Worm (Caenorhabditis elegans): ENCODE data around the gene T23D5.3.
A peak's percentile ranks its signal among the peaks of the same experiment; 100 is the strongest.

T23D5.3 gene

ce11 chrV:15767385-15767784 lies 33.9 kb upstream of the T23D5.3 start (continued):
- peak; percentile 68; the same call in 1 of the 2 replicates for TF ChIP-seq ceh-44 (GFP tag; IDR thresholded peaks at IDR 0.05)
- peak; percentile 78; the same call in 1 of the 2 replicates for TF ChIP-seq Y75B8A.6 (GFP tag; IDR thresholded peaks at IDR 0.05)
- peak; percentile 86 for TF ChIP-seq snpc-1.2 (GFP tag; IDR thresholded peaks at IDR 0.05)
- TF ChIP-seq saeg-2 (GFP tag; IDR thresholded peaks at IDR 0.05): peak; percentile 68; the same call in 1 of the 2 replicates
- peak; percentile 55 for TF ChIP-seq set-16 (GFP tag; IDR thresholded peaks at IDR 0.05)

ce11 chrV:15766122-15766594 lies 32.7 kb upstream of the T23D5.3 start, which contains the start of the genes haf-3 and F57A10.2:
haf-3 (minus strand) TSS chrV:15766172.
F57A10.2 (plus strand) TSS chrV:15766575.
- TF ChIP-seq nhr-77 (tag; optimal IDR thresholded peaks at IDR 0.05) (peak; percentile 90), Y75B8A.6 (GFP tag; IDR thresholded peaks at IDR 0.05) (no peak), arid-1 (GFP tag; conservative IDR thresholded peaks at IDR 0.05) (0 out of 2 replicates have a peak, but pooled peaks have one; percentile 37), attf-4 (tag; optimal IDR thresholded peaks at IDR 0.05) (no peak), egl-27 (tag; optimal IDR thresholded peaks at IDR 0.05) (no peak), madf-9 (GFP tag; conservative IDR thresholded peaks at IDR 0.05) (peak; percentile 56; the same call in 1 of the 2 replicates), sdz-12 (GFP tag; optimal IDR thresholded peaks at IDR 0.05) (no peak), zip-11 (GFP tag; IDR thresholded peaks at IDR 0.05) (no peak), hlh-30 (tag; optimal IDR thresholded peaks at IDR 0.05; ENCODE audit: insufficient read depth) (peak; percentile 78), ztf-7 (tag; optimal IDR thresholded peaks at IDR 0.05) (peak; percentile 81), lim-7 (GFP tag; IDR thresholded peaks at IDR 0.05) (no peak), ceh-44 (GFP tag; IDR thresholded peaks at IDR 0.05) (no peak), ceh-28 (tag; optimal IDR thresholded peaks at IDR 0.05) (no peak), nhr-11 (tag; optimal IDR thresholded peaks at IDR 0.05) (peak; percentile 79), ceh-20 (GFP tag; IDR thresholded peaks at IDR 0.05) (no peak), aha-1 (tag) (peak; percentile 76), lin-15B (tag; optimal IDR thresholded peaks at IDR 0.05) (peak; percentile 68), unc-130 (GFP tag; optimal IDR thresholded peaks at IDR 0.05) (no peak), lin-39 (tag; optimal IDR thresholded peaks at IDR 0.05) (no peak), ceh-32 (tag; optimal IDR thresholded peaks at IDR 0.05; ENCODE audit: poor library complexity) (peak; percentile 38), snpc-4 (tag; optimal IDR thresholded peaks at IDR 0.05) (peak; percentile 34), skn-1 (tag; optimal IDR thresholded peaks at IDR 0.05) (no peak), nhr-48 (tag; optimal IDR thresholded peaks at IDR 0.05) (peak; percentile 75), saeg-2 (GFP tag; IDR thresholded peaks at IDR 0.05) (no peak), F37D6.2 (tag; optimal IDR thresholded peaks at IDR 0.05) (peak; percentile 77), ZK546.5 (tag; optimal IDR thresholded peaks at IDR 0.05) (no peak), tra-1 (GFP tag; IDR thresholded peaks at IDR 0.05) (peak; percentile 88), snpc-1.2 (GFP tag; IDR thresholded peaks at IDR 0.05) (peak; percentile 70), nhr-76 (tag; optimal IDR thresholded peaks at IDR 0.05) (no peak), nhr-102 (tag; optimal IDR thresholded peaks at IDR 0.05) (peak; percentile 92), ces-1 (GFP tag; optimal IDR thresholded peaks at IDR 0.05) (peak; percentile 6), lir-3 (tag; optimal IDR thresholded peaks at IDR 0.05) (no peak), lin-13 (GFP tag; optimal IDR thresholded peaks at IDR 0.05) (peak; percentile 83), F26F4.8 (GFP tag; conservative IDR thresholded peaks at IDR 0.05) (no peak), daf-19 (GFP tag; conservative IDR thresholded peaks at IDR 0.05) (no peak), Y48G9A.11 (GFP tag; IDR thresholded peaks at IDR 0.05) (peak; percentile 75), mdl-1 (tag; optimal IDR thresholded peaks at IDR 0.05) (peak in 1 of 2 experiments; percentile 21), unc-39 (tag; optimal IDR thresholded peaks at IDR 0.05) (no peak), hif-1 (tag; optimal IDR thresholded peaks at IDR 0.05) (peak; percentile 44 to 54), lin-29 (GFP tag; IDR thresholded peaks at IDR 0.05) (peak; percentile 62; the same call in 1 of the 2 replicates), spr-1 (tag; optimal IDR thresholded peaks at IDR 0.05) (peak; percentile 78), pqm-1 (tag; optimal IDR thresholded peaks at IDR 0.05) (no peak), daf-8 (GFP tag; IDR thresholded peaks at IDR 0.05) (no peak), nhr-237 (tag; optimal IDR thresholded peaks at IDR 0.05) (no peak), nhr-41 (GFP tag; IDR thresholded peaks at IDR 0.05) (no peak), dve-1 (tag; optimal IDR thresholded peaks at IDR 0.05; ENCODE audit: insufficient read depth) (peak; percentile 95), mes-2 (tag; optimal IDR thresholded peaks at IDR 0.05; ENCODE audit: poor library complexity, severe bottlenecking) (peak; percentile 93)

Measured in whole organism, L4 larva.